Fruit fly (Drosophila melanogaster) whole organism, prepupa: ENCODE measurements around the gene cdm.

Experiments
- CG10631 ChIP-seq: fragments of 200-800 bp; sonication (Bioruptor generic); optimal IDR thresholded peaks from 2 replicates; lab custom pipeline; 2016; ENCODE audit warnings: missing biosample characterization, missing genetic modification characterization
- CG10669 ChIP-seq: fragments of 200-800 bp; sonication (Bioruptor generic); optimal IDR thresholded peaks from 3 replicates; lab custom pipeline; 2018; ENCODE audit warnings: missing biosample characterization, mild to moderate bottlenecking, missing genetic modification characterization, moderate library complexity
- CG11762 ChIP-seq: fragments of 200-800 bp; sonication (Bioruptor generic); optimal IDR thresholded peaks from 3 replicates; lab custom pipeline; 2016; ENCODE audit warnings: missing biosample characterization, missing genetic modification characterization; ENCODE audit not compliant: insufficient read depth
- CG11902 ChIP-seq: fragments of 200-800 bp; sonication (Bioruptor generic); optimal IDR thresholded peaks from 3 replicates; lab custom pipeline; 2016; ENCODE audit warnings: missing biosample characterization, missing genetic modification characterization
- CG15336 ChIP-seq: fragments of 200-800 bp; sonication (Bioruptor generic); IDR thresholded peaks from 2 replicates; pipeline ENCODE4 v1.3.6; 2022; ENCODE audit warnings: missing biosample characterization, missing genetic modification characterization
- CG1621 ChIP-seq: fragments of 200-800 bp; sonication (Bioruptor generic); optimal IDR thresholded peaks from 3 replicates; lab custom pipeline; 2018; ENCODE audit warnings: missing biosample characterization, mild to moderate bottlenecking, missing genetic modification characterization
- CG16779 ChIP-seq: fragments of 200-800 bp; sonication (Bioruptor generic); optimal IDR thresholded peaks from 3 replicates; lab custom pipeline; 2017; ENCODE audit warnings: missing biosample characterization, mild to moderate bottlenecking, missing genetic modification characterization
- CG31627 ChIP-seq: fragments of 200-800 bp; sonication (Bioruptor generic); optimal IDR thresholded peaks from 3 replicates; lab custom pipeline; 2016; ENCODE audit warnings: missing biosample characterization, missing genetic modification characterization
- CG3919 ChIP-seq: fragments of 200-800 bp; sonication (Bioruptor generic); optimal IDR thresholded peaks from 3 replicates; lab custom pipeline; 2016; ENCODE audit warnings: missing biosample characterization, missing genetic modification characterization
- CG4318 ChIP-seq: fragments of 200-800 bp; sonication (Bioruptor generic); optimal IDR thresholded peaks from 3 replicates; lab custom pipeline; 2017; ENCODE audit warnings: missing biosample characterization, mild to moderate bottlenecking, missing genetic modification characterization
- CG6163 ChIP-seq: fragments of 200-800 bp; sonication (Bioruptor generic); IDR thresholded peaks from 3 replicates; pipeline ENCODE4 v1.3.6; 2022; ENCODE audit warnings: missing biosample characterization, missing genetic modification characterization
- CG6276 ChIP-seq: fragments of 200-800 bp; sonication (Bioruptor generic); optimal IDR thresholded peaks from 2 replicates; lab custom pipeline; 2017; ENCODE audit warnings: missing biosample characterization, mild to moderate bottlenecking, missing genetic modification characterization
- CG6854 ChIP-seq: fragments of 200-800 bp; sonication (Bioruptor generic); optimal IDR thresholded peaks from 2 replicates; lab custom pipeline; 2017; ENCODE audit warnings: missing biosample characterization, mild to moderate bottlenecking, missing genetic modification characterization
- CG7368 ChIP-seq: fragments of 200-800 bp; sonication (Bioruptor generic); optimal IDR thresholded peaks from 3 replicates; lab custom pipeline; 2016; ENCODE audit warnings: missing biosample characterization, missing genetic modification characterization
- CG8119 ChIP-seq: fragments of 200-800 bp; sonication (Bioruptor generic); IDR thresholded peaks from 3 replicates; pipeline ENCODE4 v1.3.6; 2022; ENCODE audit warnings: missing biosample characterization, missing genetic modification characterization
- CG8319 ChIP-seq: fragments of 200-800 bp; sonication (Bioruptor generic); optimal IDR thresholded peaks from 3 replicates; lab custom pipeline; 2016; ENCODE audit warnings: missing biosample characterization, missing genetic modification characterization
- CG9139 ChIP-seq: fragments of 200-800 bp; sonication (Bioruptor generic); optimal IDR thresholded peaks from 3 replicates; lab custom pipeline; 2017; ENCODE audit warnings: missing biosample characterization, mild to moderate bottlenecking, missing genetic modification characterization
- Eip75B ChIP-seq: fragments of 200-800 bp; sonication (Bioruptor generic); optimal IDR thresholded peaks from 3 replicates; lab custom pipeline; 2016; ENCODE audit warnings: missing biosample characterization, missing genetic modification characterization
- Ets21C ChIP-seq: fragments of 200-800 bp; sonication (Bioruptor generic); optimal IDR thresholded peaks from 3 replicates; lab custom pipeline; 2016; ENCODE audit warnings: missing biosample characterization, missing genetic modification characterization
- Ets96B ChIP-seq: fragments of 200-800 bp; optimal IDR thresholded peaks from 2 replicates; lab custom pipeline; 2019; ENCODE audit warnings: missing biosample characterization, mild to moderate bottlenecking, missing genetic modification characterization, moderate library complexity
- Gug ChIP-seq: fragments of 200-800 bp; sonication (Bioruptor generic); IDR thresholded peaks from 2 replicates; pipeline ENCODE4 v1.3.6; 2022; ENCODE audit warnings: missing biosample characterization, missing genetic modification characterization
- Hr38 ChIP-seq: sonication (Bioruptor generic); optimal IDR thresholded peaks from 2 replicates; lab custom pipeline; 2016; ENCODE audit warnings: missing biosample characterization, missing genetic modification characterization
- Hr4 ChIP-seq: fragments of 200-800 bp; sonication (Bioruptor generic); optimal IDR thresholded peaks from 3 replicates; lab custom pipeline; 2016; ENCODE audit warnings: missing biosample characterization, missing genetic modification characterization
- Lpt ChIP-seq: fragments of 200-800 bp; sonication (Bioruptor generic); optimal IDR thresholded peaks from 3 replicates; lab custom pipeline; 2016; ENCODE audit warnings: missing biosample characterization, missing genetic modification characterization
- OdsH ChIP-seq: fragments of 200-800 bp; sonication (Bioruptor generic); optimal IDR thresholded peaks from 3 replicates; lab custom pipeline; 2016; ENCODE audit warnings: missing biosample characterization, missing genetic modification characterization
- Smox ChIP-seq: fragments of 200-800 bp; sonication (Bioruptor generic); optimal IDR thresholded peaks from 3 replicates; lab custom pipeline; 2016; ENCODE audit warnings: missing biosample characterization, missing genetic modification characterization
- Sox102F ChIP-seq: fragments of 200-800 bp; sonication (Bioruptor generic); optimal IDR thresholded peaks from 2 replicates; lab custom pipeline; 2016; ENCODE audit warnings: missing biosample characterization, mild to moderate bottlenecking, missing genetic modification characterization
- Sox15 ChIP-seq: fragments of 200-800 bp; sonication (Bioruptor generic); optimal IDR thresholded peaks from 3 replicates; lab custom pipeline; 2016; ENCODE audit warnings: missing biosample characterization, missing genetic modification characterization
- achi ChIP-seq: fragments of 200-800 bp; sonication (Bioruptor generic); optimal IDR thresholded peaks from 3 replicates; lab custom pipeline; 2016; ENCODE audit warnings: missing biosample characterization, missing genetic modification characterization
- cyc ChIP-seq: fragments of 200-800 bp; sonication (Bioruptor generic); optimal IDR thresholded peaks from 3 replicates; lab custom pipeline; 2016; ENCODE audit warnings: missing biosample characterization, missing genetic modification characterization
- dac ChIP-seq: fragments of 200-800 bp; sonication (Bioruptor generic); optimal IDR thresholded peaks from 2 replicates; lab custom pipeline; 2017; ENCODE audit warnings: missing biosample characterization, mild to moderate bottlenecking, missing genetic modification characterization
- dsx ChIP-seq: fragments of 200-800 bp; optimal IDR thresholded peaks from 3 replicates; lab custom pipeline; 2019; ENCODE audit warnings: missing biosample characterization, mild to moderate bottlenecking, missing genetic modification characterization, moderate library complexity; ENCODE audit not compliant: poor library complexity, severe bottlenecking
- eg ChIP-seq: fragments of 200-800 bp; sonication (Bioruptor generic); IDR thresholded peaks from 3 replicates; pipeline ENCODE4 v1.3.6; 2022; ENCODE audit warnings: missing biosample characterization, missing genetic modification characterization
- esn ChIP-seq: fragments of 200-800 bp; sonication (Bioruptor generic); optimal IDR thresholded peaks from 2 replicates; lab custom pipeline; 2016; ENCODE audit warnings: missing biosample characterization, mild to moderate bottlenecking, missing genetic modification characterization, moderate library complexity
- fd59A ChIP-seq: fragments of 200-800 bp; sonication (Bioruptor generic); optimal IDR thresholded peaks from 2 replicates; lab custom pipeline; 2017; ENCODE audit warnings: missing biosample characterization, mild to moderate bottlenecking, missing genetic modification characterization, missing genetic modification reagents
- lz ChIP-seq: fragments of 200-800 bp; sonication (Bioruptor generic); optimal IDR thresholded peaks from 3 replicates; lab custom pipeline; 2016; ENCODE audit warnings: missing biosample characterization, missing genetic modification characterization
- net ChIP-seq: fragments of 200-800 bp; sonication (Bioruptor generic); optimal IDR thresholded peaks from 3 replicates; lab custom pipeline; 2016; ENCODE audit warnings: missing biosample characterization, missing genetic modification characterization
- pdm3 ChIP-seq: fragments of 200-800 bp; sonication (Bioruptor generic); optimal IDR thresholded peaks from 3 replicates; lab custom pipeline; 2016; ENCODE audit warnings: missing biosample characterization, missing genetic modification characterization
- ss ChIP-seq, 2 experiments: fragments of 200-800 bp; sonication (Bioruptor generic); optimal IDR thresholded peaks; 2 replicates in 1 of 2; 3 replicates in 1 of 2; lab custom pipeline; 2017 to 2018; ENCODE audit warnings: mild to moderate bottlenecking in 2 of 2, missing biosample characterization in 2 of 2, missing genetic modification characterization in 2 of 2, moderate library complexity in 1 of 2
- svp ChIP-seq: fragments of 200-800 bp; sonication (Bioruptor generic); peaks from one replicate; lab custom pipeline; 2016; ENCODE audit warnings: missing biosample characterization, missing genetic modification characterization
- topi ChIP-seq: fragments of 200-800 bp; sonication (Bioruptor generic); optimal IDR thresholded peaks from 3 replicates; lab custom pipeline; 2016; ENCODE audit warnings: missing biosample characterization, missing genetic modification characterization
- vri ChIP-seq: fragments of 200-800 bp; sonication (Bioruptor generic); optimal IDR thresholded peaks from 3 replicates; lab custom pipeline; 2016; ENCODE audit warnings: missing biosample characterization, mild to moderate bottlenecking, missing genetic modification characterization

The cdm gene

DNA sequence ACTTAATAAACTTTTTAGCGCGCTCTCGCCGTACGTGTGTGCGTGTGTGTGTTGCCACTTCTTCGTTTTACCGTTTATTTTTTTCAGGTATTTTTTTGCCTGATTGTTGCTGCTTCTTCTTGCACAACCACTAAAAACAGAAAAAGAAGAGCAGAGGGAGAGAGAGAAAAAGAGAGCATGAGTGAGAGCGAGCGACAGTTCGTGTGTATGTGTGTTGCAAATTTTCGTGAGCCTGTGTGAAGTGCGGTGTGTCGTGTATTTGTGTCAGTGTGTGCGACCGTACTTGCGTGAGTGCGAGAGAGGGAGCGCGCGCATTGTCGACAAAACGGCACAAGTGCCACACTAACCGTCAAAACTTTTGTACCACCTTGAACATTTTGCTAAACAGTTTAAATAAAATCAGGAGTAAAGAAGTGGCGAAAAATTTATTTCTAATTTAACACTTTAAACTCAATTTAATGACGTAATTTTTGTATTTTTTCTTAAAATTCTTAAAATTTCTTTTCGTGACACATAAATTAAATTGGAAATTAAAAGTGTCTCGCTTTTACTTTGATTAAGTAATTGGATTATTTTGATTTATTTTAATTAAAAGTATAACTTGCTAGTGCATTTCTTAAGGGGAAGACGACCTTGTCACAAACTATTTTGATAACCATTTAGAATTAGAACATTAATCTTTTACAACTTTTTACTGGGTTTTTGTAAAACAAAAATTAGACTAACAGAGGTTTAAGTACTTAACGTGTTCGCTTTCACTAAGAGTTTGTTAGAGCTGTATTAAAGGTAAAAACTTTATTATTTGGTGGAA lies 13.9 kb upstream of the cdm start (continued):
- TF ChIP-seq CG9139 (GFP tag; lab: Kevin White, UChicago) (peak; percentile 92), CG7368 (GFP tag; lab: Kevin White, UChicago) (peak; percentile 10), esn (peak; percentile 74), Gug (GFP tag; lab: Robert Waterston, UW) (no peak), fd59A (GFP tag; lab: Kevin White, UChicago) (peak; percentile 34), topi (GFP tag; lab: Kevin White, UChicago) (peak; percentile 54), CG1621 (tag; lab: Kevin White, UChicago) (peak; percentile 91), CG16779 (tag; lab: Kevin White, UChicago) (peak; percentile 92), CG6854 (GFP tag; lab: Kevin White, UChicago) (peak; percentile 86), CG6163 (GFP tag; lab: Robert Waterston, UW) (no peak), CG15336 (no peak), Ets96B (peak; percentile 84), Ets21C (GFP tag; lab: Kevin White, UChicago) (peak; percentile 41), CG11902 (GFP tag; lab: Kevin White, UChicago) (peak; percentile 30), svp (GFP tag; lab: Kevin White, UChicago) (peak; percentile 82), Sox102F (GFP tag; lab: Kevin White, UChicago) (peak; percentile 50), Sox15 (GFP tag; lab: Kevin White, UChicago) (peak; percentile 49), CG10631 (GFP tag; lab: Kevin White, UChicago) (peak; percentile 68)

DNA sequence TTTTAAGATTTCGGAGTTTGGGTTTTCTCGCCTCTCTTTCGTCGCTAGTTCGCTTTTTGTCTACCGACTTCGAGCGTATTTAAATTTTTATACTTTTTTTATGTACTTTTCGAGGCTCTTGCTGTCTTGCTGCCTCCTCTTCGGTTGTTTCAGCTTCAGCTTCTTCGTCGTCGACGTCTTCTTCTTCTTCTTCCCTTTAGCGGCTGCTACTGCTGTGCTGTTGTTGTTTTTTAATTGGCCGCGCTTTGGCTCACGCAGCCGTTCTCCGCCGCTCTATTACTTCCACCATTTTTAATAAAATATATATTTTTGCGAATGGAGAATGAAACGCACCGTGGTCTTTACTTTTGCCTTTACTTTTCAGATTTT lies 13.3 kb upstream of the cdm start:
- TF ChIP-seq OdsH (GFP tag; lab: Kevin White, UChicago) (no peak), cyc (GFP tag; lab: Kevin White, UChicago) (no peak), Sox102F (GFP tag; lab: Kevin White, UChicago) (no peak), CG11762 (no peak)

DNA sequence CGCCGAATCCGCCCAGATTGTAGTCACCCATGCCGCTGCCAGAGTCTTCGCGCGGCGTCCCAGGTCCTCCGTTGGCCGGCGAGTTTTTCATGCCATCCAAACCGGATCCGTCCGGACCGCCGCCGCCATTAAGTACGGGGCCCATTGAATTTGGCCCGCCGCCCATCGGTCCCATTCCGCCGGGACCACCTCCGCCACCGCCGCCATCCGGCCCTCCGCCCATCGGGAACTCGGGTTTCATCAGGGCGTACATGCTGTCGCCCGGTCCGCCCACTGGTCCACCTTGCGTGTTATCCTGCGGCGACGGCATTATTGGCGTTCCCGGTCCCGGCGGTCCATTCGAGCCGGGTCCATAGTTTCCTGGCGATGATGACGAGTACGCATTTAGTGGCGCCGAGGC lies 12.0 kb upstream of the cdm start:
- TF ChIP-seq Smox (GFP tag; lab: Kevin White, UChicago), result no peak
- no peak for TF ChIP-seq CG3919 (GFP tag; lab: Kevin White, UChicago)
- no peak for TF ChIP-seq Hr4 (GFP tag; lab: Kevin White, UChicago)
- no peak for TF ChIP-seq CG6276
- no peak for TF ChIP-seq CG6854 (GFP tag; lab: Kevin White, UChicago)
- TF ChIP-seq Lpt, result no peak
- TF ChIP-seq Eip75B (GFP tag; lab: Kevin White, UChicago), result no peak
- no peak for TF ChIP-seq pdm3 (GFP tag; lab: Kevin White, UChicago)
- no peak for TF ChIP-seq CG10631 (GFP tag; lab: Kevin White, UChicago)
- no peak for TF ChIP-seq CG9139 (GFP tag; lab: Kevin White, UChicago)
- TF ChIP-seq CG16779 (tag; lab: Kevin White, UChicago), result no peak
- no peak for TF ChIP-seq dsx (GFP tag; lab: Kevin White, UChicago)
- no peak for TF ChIP-seq CG8319
- TF ChIP-seq svp (GFP tag; lab: Kevin White, UChicago), result no peak

DNA sequence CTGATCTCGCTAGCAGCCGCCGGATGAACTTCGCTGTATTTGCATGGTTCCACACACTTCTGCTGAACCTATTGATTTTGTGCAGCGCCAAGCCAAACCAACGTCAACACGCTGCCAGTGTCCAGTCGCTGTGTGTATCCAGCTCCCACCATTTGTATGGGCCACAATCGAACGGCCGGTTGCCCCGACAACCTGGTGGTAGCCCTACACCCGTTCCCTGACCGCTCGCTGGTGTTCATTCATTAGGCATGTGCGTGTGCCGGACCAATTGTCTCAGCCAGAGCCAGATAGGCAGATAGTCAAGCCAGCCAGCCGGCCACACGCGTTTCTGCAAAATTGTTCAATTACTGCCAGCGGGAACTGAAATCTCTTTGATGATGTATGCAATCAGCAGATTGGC lies 8.6 kb upstream of the cdm start, which contains the start of gene CG14313:
CG14313 (minus strand) TSS at position 101 of the 400 bp plus-strand sequence.
- TF ChIP-seq ss (GFP tag; optimal IDR thresholded peaks at IDR 0.05; lab: Kevin White, UChicago) (peak in 1 of 2 experiments; percentile 55), Eip75B (GFP tag; lab: Kevin White, UChicago) (no peak), Sox15 (GFP tag; lab: Kevin White, UChicago) (no peak)

DNA sequence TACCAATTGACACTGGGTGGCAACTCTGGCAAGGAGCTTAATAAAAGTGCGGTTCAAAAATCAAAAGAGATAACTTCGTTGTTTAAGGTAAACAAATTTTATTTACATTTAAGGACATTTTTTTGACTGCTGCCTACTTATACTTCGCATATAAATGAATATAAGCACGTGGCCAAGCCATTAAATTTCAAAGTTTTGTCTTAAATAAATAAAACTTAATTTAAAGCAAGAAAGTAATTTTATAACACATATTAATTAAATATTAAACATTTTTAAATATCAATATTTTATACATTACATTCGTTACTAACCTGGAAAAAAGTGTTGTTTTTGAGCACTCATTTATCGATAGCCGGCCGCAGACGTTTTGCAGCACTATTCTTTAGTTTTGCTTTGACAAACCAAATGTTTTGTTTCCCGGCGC lies 5.4 kb upstream of the cdm start, which contains the start of the genes CG12321 and MED17:
CG12321 (minus strand) TSS at position 6 of the 424 bp plus-strand sequence.
MED17 (plus strand) TSS at position 371 of the 424 bp plus-strand sequence.
- TF ChIP-seq CG8319 (peak; percentile 75), dac (peak; percentile 57), CG10631 (GFP tag; lab: Kevin White, UChicago) (peak; percentile 90), CG8119 (GFP tag; lab: Robert Waterston, UW) (peak; percentile 72; the same call in 2 of the 3 replicates), OdsH (GFP tag; lab: Kevin White, UChicago) (peak; percentile 92), lz (GFP tag; lab: Kevin White, UChicago) (peak; percentile 72), CG4318 (GFP tag; lab: Kevin White, UChicago) (peak; percentile 88), CG31627 (GFP tag; lab: Kevin White, UChicago) (peak; percentile 83), CG10669 (peak; percentile 78), vri (no peak), net (GFP tag; lab: Kevin White, UChicago) (peak; percentile 76), Ets21C (GFP tag; lab: Kevin White, UChicago) (peak; percentile 65), Hr38 (GFP tag; lab: Kevin White, UChicago) (no peak), CG6854 (GFP tag; lab: Kevin White, UChicago) (peak; percentile 37), eg (peak; percentile 85), achi (peak; percentile 88)
